Worm (Caenorhabditis elegans): ENCODE data around the gene ckc-1.
A peak's percentile ranks its signal among the peaks of the same experiment; 100 is the strongest.

Gene ckc-1

ce11 chrX:3536302-3537251 lies 39.8 kb upstream of the ckc-1 start:
- TF ChIP-seq nhr-76 (tag; optimal IDR thresholded peaks at IDR 0.05) (no peak), Y116A8C.19 (tag; optimal IDR thresholded peaks at IDR 0.05; ENCODE audit: borderline replicate concordance) (no peak), ces-1 (GFP tag; optimal IDR thresholded peaks at IDR 0.05) (no peak), nhr-28 (tag; optimal IDR thresholded peaks at IDR 0.05) (no peak), mab-9 (GFP tag; IDR thresholded peaks at IDR 0.05) (no peak), sox-4 (tag; optimal IDR thresholded peaks at IDR 0.05) (no peak), zag-1 (tag; optimal IDR thresholded peaks at IDR 0.05) (no peak), tlp-1 (tag; optimal IDR thresholded peaks at IDR 0.05) (no peak), lin-35 (GFP tag; optimal IDR thresholded peaks at IDR 0.05) (no peak), nhr-20 (tag; optimal IDR thresholded peaks at IDR 0.05) (peak; percentile 12), ceh-88 (GFP tag; IDR thresholded peaks at IDR 0.05) (no peak), rnt-1 (tag; optimal IDR thresholded peaks at IDR 0.05) (peak; percentile 77), lsy-2 (tag; optimal IDR thresholded peaks at IDR 0.05) (peak in 1 of 2 experiments; percentile 43), irx-1 (tag; optimal IDR thresholded peaks at IDR 0.05) (no peak), efl-3 (GFP tag; optimal IDR thresholded peaks at IDR 0.05) (no peak), fkh-4 (tag; optimal IDR thresholded peaks at IDR 0.05; ENCODE audit: borderline replicate concordance) (no peak), ceh-63 (GFP tag; optimal IDR thresholded peaks at IDR 0.05) (no peak), snpc-4 (tag; optimal IDR thresholded peaks at IDR 0.05) (no peak), snu-23 (GFP tag; optimal IDR thresholded peaks at IDR 0.05) (peak; percentile 32), ztf-4 (tag; optimal IDR thresholded peaks at IDR 0.05) (no peak), mep-1 (tag; optimal IDR thresholded peaks at IDR 0.05) (no peak), pax-3 (tag; optimal IDR thresholded peaks at IDR 0.05) (no peak), unc-130 (tag; optimal IDR thresholded peaks at IDR 0.05) (peak; percentile 10), skn-1 (tag; optimal IDR thresholded peaks at IDR 0.05) (no peak), ztf-11 (tag; optimal IDR thresholded peaks at IDR 0.05) (no peak), fos-1 (tag; optimal IDR thresholded peaks at IDR 0.05) (no peak), ceh-82 (tag; optimal IDR thresholded peaks at IDR 0.05) (no peak), hpl-2 (GFP tag; optimal IDR thresholded peaks at IDR 0.05) (no peak), lin-13 (GFP tag; optimal IDR thresholded peaks at IDR 0.05) (no peak), mdl-1 (tag; optimal IDR thresholded peaks at IDR 0.05) (peak in 1 of 2 experiments; percentile 19), zip-4 (GFP tag; optimal IDR thresholded peaks at IDR 0.05) (no peak), jun-1 (tag; optimal IDR thresholded peaks at IDR 0.05) (no peak), C16A3.4 (tag; optimal IDR thresholded peaks at IDR 0.05) (no peak), lin-14 (GFP tag; optimal IDR thresholded peaks at IDR 0.05) (peak; percentile 75), sup-37 (GFP tag; optimal IDR thresholded peaks at IDR 0.05) (no peak), nhr-11 (tag; optimal IDR thresholded peaks at IDR 0.05) (no peak), nhr-71 (tag; optimal IDR thresholded peaks at IDR 0.05) (peak; percentile 61), pag-3 (tag; optimal IDR thresholded peaks at IDR 0.05; ENCODE audit: borderline replicate concordance, insufficient read depth) (no peak), hlh-4 (tag; optimal IDR thresholded peaks at IDR 0.05) (no peak), xbp-1 (tag; optimal IDR thresholded peaks at IDR 0.05) (no peak), nhr-84 (tag; optimal IDR thresholded peaks at IDR 0.05) (no peak), alr-1 (tag; optimal IDR thresholded peaks at IDR 0.05; ENCODE audit: borderline replicate concordance) (no peak), aly-2 (tag; optimal IDR thresholded peaks at IDR 0.05) (no peak), F16B12.6 (tag; optimal IDR thresholded peaks at IDR 0.05) (no peak), ceh-90 (tag; optimal IDR thresholded peaks at IDR 0.05) (no peak), mef-2 (tag; optimal IDR thresholded peaks at IDR 0.05) (no peak), nhr-90 (tag; optimal IDR thresholded peaks at IDR 0.05; ENCODE audit: poor library complexity) (no peak), blmp-1 (tag; optimal IDR thresholded peaks at IDR 0.05) (peak; percentile 46), dsc-1 (tag; optimal IDR thresholded peaks at IDR 0.05) (peak; percentile 15), hlh-17 (GFP tag; optimal IDR thresholded peaks at IDR 0.05; ENCODE audit: borderline replicate concordance) (no peak), lin-15B (tag; optimal IDR thresholded peaks at IDR 0.05) (no peak)

Measured in whole organism, L1 larva.